Fruit fly (Drosophila melanogaster) whole organism, embryonic: ENCODE results near the gene CG5273.
A peak's percentile ranks its signal among the peaks of the same experiment; 100 is the strongest.

Source experiments
- CG15601 ChIP-seq: fragments of 200-800 bp; sonication (Bioruptor generic); optimal IDR thresholded peaks from 3 replicates; lab custom pipeline; 2019; ENCODE audit warnings: missing biosample characterization, mild to moderate bottlenecking, missing genetic modification characterization, moderate library complexity
- CG2129 ChIP-seq: fragments of 200-800 bp; sonication (Bioruptor generic); IDR thresholded peaks from 2 replicates; pipeline ENCODE4 v1.3.6; 2022; ENCODE audit warnings: missing biosample characterization, missing genetic modification characterization; ENCODE audit not compliant: partially characterized antibody
- CG32532 ChIP-seq: fragments of 200-800 bp; sonication (Bioruptor generic); IDR thresholded peaks from 2 replicates; pipeline ENCODE4 v1.3.6; 2022; ENCODE audit warnings: missing biosample characterization, missing genetic modification characterization
- CG3847 ChIP-seq: fragments of 200-800 bp; sonication (Bioruptor generic); IDR thresholded peaks from 2 replicates; pipeline ENCODE4 v1.3.6; 2022; ENCODE audit warnings: missing biosample characterization, missing genetic modification characterization
- CG6791 ChIP-seq: fragments of 200-800 bp; sonication (Bioruptor generic); IDR thresholded peaks from 3 replicates; pipeline ENCODE4 v1.3.6; 2022; ENCODE audit warnings: missing biosample characterization, missing genetic modification characterization; ENCODE audit not compliant: partially characterized antibody
- CG7745 ChIP-seq: fragments of 200-800 bp; sonication (Bioruptor generic); optimal IDR thresholded peaks from 2 replicates; lab custom pipeline; 2018; ENCODE audit warnings: missing biosample characterization, mild to moderate bottlenecking, missing genetic modification characterization, moderate library complexity
- CG7987 ChIP-seq: fragments of 200-800 bp; sonication (Bioruptor generic); optimal IDR thresholded peaks from 2 replicates; lab custom pipeline; 2018; ENCODE audit warnings: missing biosample characterization, mild to moderate bottlenecking, missing genetic modification characterization, moderate library complexity
- CG8290 ChIP-seq, 3 experiments: fragments of 200-800 bp; sonication (Bioruptor generic); optimal IDR thresholded peaks; 2 replicates each; lab custom pipeline; 2016 to 2019; ENCODE audit warnings: missing biosample characterization in 3 of 3, missing genetic modification characterization in 3 of 3, mild to moderate bottlenecking in 2 of 3, moderate library complexity in 1 of 3
- CG9215 ChIP-seq: fragments of 200-800 bp; sonication (Bioruptor generic); IDR thresholded peaks from 2 replicates; pipeline ENCODE4 v1.3.6; 2022; ENCODE audit warnings: missing biosample characterization, missing genetic modification characterization
- CG9727 ChIP-seq: fragments of 200-800 bp; sonication (Bioruptor generic); optimal IDR thresholded peaks from 3 replicates; lab custom pipeline; 2017; ENCODE audit warnings: missing biosample characterization, mild to moderate bottlenecking, missing genetic modification characterization
- CG9876 ChIP-seq: fragments of 200-800 bp; sonication (Bioruptor generic); optimal IDR thresholded peaks from 2 replicates; lab custom pipeline; 2016; ENCODE audit warnings: missing biosample characterization, missing genetic modification characterization
- CoRest ChIP-seq: fragments of 200-800 bp; sonication (Bioruptor generic); optimal IDR thresholded peaks from 3 replicates; lab custom pipeline; 2018; ENCODE audit warnings: missing biosample characterization, mild to moderate bottlenecking, missing genetic modification characterization, moderate library complexity
- Deaf1 ChIP-seq: fragments of 200-800 bp; optimal IDR thresholded peaks from 3 replicates; lab custom pipeline; 2019; ENCODE audit warnings: missing biosample characterization, mild to moderate bottlenecking, missing genetic modification characterization, moderate library complexity
- Ets65A ChIP-seq: fragments of 200-800 bp; sonication (Bioruptor generic); peaks from one replicate; lab custom pipeline; 2016; ENCODE audit warnings: missing biosample characterization, missing genetic modification characterization
- Gug ChIP-seq: fragments of 200-800 bp; sonication (Bioruptor generic); IDR thresholded peaks from 4 replicates; pipeline ENCODE4 v1.3.6; 2022; ENCODE audit warnings: missing biosample characterization, missing genetic modification characterization
- Mad ChIP-seq: fragments of 200-800 bp; sonication (Bioruptor generic); optimal IDR thresholded peaks from 2 replicates; lab custom pipeline; 2016; ENCODE audit warnings: missing biosample characterization, missing genetic modification characterization
- Med ChIP-seq: fragments of 200-800 bp; sonication (Bioruptor generic); peaks from one replicate; lab custom pipeline; 2016; ENCODE audit warnings: missing biosample characterization, missing genetic modification characterization, mild to moderate bottlenecking, inconsistent platforms, moderate library complexity
- NFAT ChIP-seq: fragments of 200-800 bp; sonication (Bioruptor generic); IDR thresholded peaks from 2 replicates; pipeline ENCODE4 v1.3.6; 2022; ENCODE audit warnings: missing biosample characterization, missing genetic modification characterization
- Nf-YA ChIP-seq: fragments of 200-800 bp; sonication (Bioruptor generic); IDR thresholded peaks from 2 replicates; pipeline ENCODE4 v1.3.6; 2022; ENCODE audit warnings: missing biosample characterization, missing genetic modification characterization
- Nf-YC ChIP-seq: fragments of 200-800 bp; optimal IDR thresholded peaks from 3 replicates; lab custom pipeline; 2019; ENCODE audit warnings: missing biosample characterization, mild to moderate bottlenecking, missing genetic modification characterization, moderate library complexity
- Oli ChIP-seq: fragments of 200-800 bp; sonication (Bioruptor generic); optimal IDR thresholded peaks from 2 replicates; lab custom pipeline; 2018; ENCODE audit warnings: missing biosample characterization, mild to moderate bottlenecking, missing genetic modification characterization, moderate library complexity
- Opbp ChIP-seq: fragments of 200-800 bp; sonication (Bioruptor generic); IDR thresholded peaks from 3 replicates; pipeline ENCODE4 v1.3.6; 2022; ENCODE audit warnings: missing biosample characterization, missing genetic modification characterization; ENCODE audit not compliant: partially characterized antibody
- Scr ChIP-seq: fragments of 200-800 bp; sonication (Bioruptor generic); IDR thresholded peaks from 2 replicates; pipeline ENCODE4 v1.3.6; 2022; ENCODE audit warnings: missing biosample characterization, missing genetic modification characterization; ENCODE audit not compliant: partially characterized antibody
- Spps ChIP-seq: fragments of 200-800 bp; sonication (Bioruptor generic); optimal IDR thresholded peaks from 2 replicates; lab custom pipeline; 2018; ENCODE audit warnings: missing biosample characterization, mild to moderate bottlenecking, missing genetic modification characterization
- Sry-β ChIP-seq: fragments of 200-800 bp; sonication (Bioruptor generic); optimal IDR thresholded peaks from 2 replicates; lab custom pipeline; 2018; ENCODE audit warnings: missing biosample characterization, mild to moderate bottlenecking, missing genetic modification characterization, moderate library complexity
- Taf1 ChIP-seq: fragments of 200-800 bp; sonication (Bioruptor generic); IDR thresholded peaks from 2 replicates; pipeline ENCODE4 v1.3.6; 2022; ENCODE audit warnings: missing biosample characterization, missing genetic modification characterization
- amos ChIP-seq: fragments of 200-800 bp; sonication (Bioruptor generic); IDR thresholded peaks from 2 replicates; pipeline ENCODE4 v1.3.6; 2022; ENCODE audit warnings: missing biosample characterization, missing genetic modification characterization; ENCODE audit not compliant: partially characterized antibody
- ato ChIP-seq: fragments of 200-800 bp; sonication (Bioruptor generic); IDR thresholded peaks from 2 replicates; pipeline ENCODE4 v1.3.6; 2022; ENCODE audit warnings: missing biosample characterization, missing genetic modification characterization; ENCODE audit not compliant: partially characterized antibody
- az2 ChIP-seq: fragments of 200-800 bp; sonication (Bioruptor generic); optimal IDR thresholded peaks from 3 replicates; lab custom pipeline; 2016; ENCODE audit warnings: missing biosample characterization, missing genetic modification characterization
- bcd ChIP-seq: fragments of 200-800 bp; sonication (Bioruptor generic); optimal IDR thresholded peaks from 2 replicates; lab custom pipeline; 2017; ENCODE audit warnings: missing biosample characterization, mild to moderate bottlenecking, missing genetic modification characterization
- bsh ChIP-seq, 2 experiments: fragments of 200-800 bp; sonication (Bioruptor generic); optimal IDR thresholded peaks; 2 replicates each; lab custom pipeline; 2017 to 2018; ENCODE audit warnings: mild to moderate bottlenecking in 2 of 2, missing biosample characterization in 2 of 2, missing genetic modification characterization in 2 of 2, moderate library complexity in 1 of 2
- chinmo ChIP-seq: fragments of 200-800 bp; sonication (Bioruptor generic); IDR thresholded peaks from 4 replicates; pipeline ENCODE4 v1.3.6; 2022; ENCODE audit warnings: missing biosample characterization, missing genetic modification characterization; ENCODE audit not compliant: partially characterized antibody
- disco-r ChIP-seq: fragments of 200-800 bp; sonication (Bioruptor generic); optimal IDR thresholded peaks from 2 replicates; lab custom pipeline; 2016; ENCODE audit warnings: missing biosample characterization, missing genetic modification characterization
- dpn ChIP-seq, 2 experiments: fragments of 200-800 bp; sonication (Bioruptor generic); optimal IDR thresholded peaks; 3 replicates each; lab custom pipeline; 2016; ENCODE audit warnings: missing biosample characterization in 2 of 2, missing genetic modification characterization in 2 of 2
- exex ChIP-seq: fragments of 200-800 bp; sonication (Bioruptor generic); optimal IDR thresholded peaks from 4 replicates; lab custom pipeline; 2018; ENCODE audit warnings: missing biosample characterization, mild to moderate bottlenecking, missing genetic modification characterization, moderate library complexity
- eyg ChIP-seq: fragments of 200-800 bp; sonication (Bioruptor generic); optimal IDR thresholded peaks from 3 replicates; lab custom pipeline; 2016; ENCODE audit warnings: missing biosample characterization, missing genetic modification characterization
- hbn ChIP-seq: fragments of 200-800 bp; sonication (Bioruptor generic); IDR thresholded peaks from 2 replicates; pipeline ENCODE4 v1.3.6; 2022; ENCODE audit warnings: missing biosample characterization, missing genetic modification characterization; ENCODE audit not compliant: partially characterized antibody
- kni ChIP-seq: fragments of 200-800 bp; sonication (Bioruptor generic); optimal IDR thresholded peaks from 3 replicates; lab custom pipeline; 2017; ENCODE audit warnings: mild to moderate bottlenecking, missing biosample characterization, missing genetic modification reagents, missing genetic modification characterization
- lov ChIP-seq, 2 experiments: fragments of 200-800 bp in 1 of 2; fragments of >200 bp in 1 of 2; sonication (Bioruptor generic) in 1 of 2; IDR thresholded peaks in 1 of 2; optimal IDR thresholded peaks in 1 of 2; 2 replicates in 1 of 2; 3 replicates in 1 of 2; pipeline versions ENCODE4 v1.3.6 to Lab custom; 2017 to 2022; ENCODE audit warnings: missing biosample characterization in 1 of 2, missing genetic modification characterization in 1 of 2
- mld ChIP-seq: fragments of 200-800 bp; sonication (Bioruptor generic); IDR thresholded peaks from 3 replicates; pipeline ENCODE4 v1.3.6; 2022; ENCODE audit warnings: missing biosample characterization, missing genetic modification characterization; ENCODE audit not compliant: partially characterized antibody
- nerfin-2 ChIP-seq: fragments of 200-800 bp; sonication (Bioruptor generic); IDR thresholded peaks from 2 replicates; pipeline ENCODE4 v1.3.6; 2022; ENCODE audit warnings: missing biosample characterization, missing genetic modification characterization; ENCODE audit not compliant: partially characterized antibody
- oc ChIP-seq: fragments of 200-800 bp; sonication (Bioruptor generic); optimal IDR thresholded peaks from 2 replicates; lab custom pipeline; 2018; ENCODE audit warnings: missing biosample characterization, mild to moderate bottlenecking, missing genetic modification characterization, moderate library complexity
- pho ChIP-seq: fragments of 200-800 bp; sonication (Bioruptor generic); optimal IDR thresholded peaks from 2 replicates; lab custom pipeline; 2016; ENCODE audit warnings: missing biosample characterization, missing genetic modification characterization
- sd ChIP-seq: fragments of 200-800 bp; sonication (Bioruptor generic); optimal IDR thresholded peaks from 3 replicates; lab custom pipeline; 2018; ENCODE audit warnings: missing biosample characterization, mild to moderate bottlenecking, missing genetic modification characterization, moderate library complexity
- so ChIP-seq: fragments of 200-800 bp; sonication (Bioruptor generic); IDR thresholded peaks from 3 replicates; pipeline ENCODE4 v1.3.6; 2022; ENCODE audit warnings: missing biosample characterization, missing genetic modification characterization
- vfl ChIP-seq: fragments of 200-800 bp; sonication (Bioruptor generic); optimal IDR thresholded peaks from 2 replicates; lab custom pipeline; 2016; ENCODE audit warnings: missing biosample characterization, missing genetic modification characterization
- zen ChIP-seq: fragments of 200-800 bp; sonication (Bioruptor generic); optimal IDR thresholded peaks from 3 replicates; lab custom pipeline; 2018; ENCODE audit warnings: missing biosample characterization, mild to moderate bottlenecking, missing genetic modification characterization, moderate library complexity

CG5273 gene

dm6 chrX:796397-796989, 37.1 kb downstream of the CG5273 start (continued):
- TF ChIP-seq Oli (tag; lab: Kevin White, UChicago): no peak
- peak; percentile 61; the same call in 1 of the 2 replicates for TF ChIP-seq nerfin-2
- 0 out of 2 replicates have a peak, but pooled peaks have one; percentile 23 for TF ChIP-seq CG3847
- TF ChIP-seq Opbp (GFP tag; lab: Robert Waterston, UW): peak; percentile 94
- peak in 1 of 2 experiments; percentile 32 for TF ChIP-seq dpn (GFP tag; optimal IDR thresholded peaks at IDR 0.05; lab: Kevin White, UChicago)
- peak; percentile 99 for TF ChIP-seq Nf-YC (tag; lab: Kevin White, UChicago)
- TF ChIP-seq CG6791 (GFP tag; lab: Robert Waterston, UW): peak; percentile 98
- 0 out of 3 replicates have a peak, but pooled peaks have one; percentile 18 for TF ChIP-seq so (GFP tag; lab: Robert Waterston, UW)
- peak; percentile 97 for TF ChIP-seq CG2129
- peak; percentile 31 for TF ChIP-seq pho (GFP tag; lab: Kevin White, UChicago)
- TF ChIP-seq CG9727 (GFP tag; lab: Kevin White, UChicago): peak; percentile 2
- peak; percentile 12 for TF ChIP-seq exex (tag; lab: Kevin White, UChicago)
- peak; percentile 95 for TF ChIP-seq amos
- TF ChIP-seq CG7745 (tag; lab: Kevin White, UChicago): peak; percentile 61
- TF ChIP-seq az2: no peak
- TF ChIP-seq Deaf1 (tag; lab: Kevin White, UChicago): peak; percentile 73
- TF ChIP-seq Nf-YA (GFP tag; lab: Robert Waterston, UW): peak; percentile 76
- no peak for TF ChIP-seq disco-r
- TF ChIP-seq Ets65A (GFP tag; lab: Kevin White, UChicago): peak; percentile 50
- no peak for TF ChIP-seq eyg (GFP tag; lab: Kevin White, UChicago)
- TF ChIP-seq bcd (GFP tag; lab: Kevin White, UChicago): no peak
- peak; percentile 49 for TF ChIP-seq oc (tag; lab: Kevin White, UChicago)
- TF ChIP-seq Sry-β (GFP tag; lab: Kevin White, UChicago): peak; percentile 96
- peak; percentile 27 for TF ChIP-seq CoRest (tag; lab: Kevin White, UChicago)
- no peak for TF ChIP-seq Spps (tag; lab: Kevin White, UChicago)
- peak; percentile 99 for TF ChIP-seq hbn (GFP tag; lab: Robert Waterston, UW)
- TF ChIP-seq CG7987 (GFP tag; lab: Kevin White, UChicago): peak; percentile 44
- no peak for TF ChIP-seq lov (optimal IDR thresholded peaks at IDR 0.05; lab: Kevin White, UChicago)
- TF ChIP-seq lov (GFP tag; IDR thresholded peaks at IDR 0.05; lab: Robert Waterston, UW): no peak
- no peak for TF ChIP-seq CG9215 (GFP tag; lab: Robert Waterston, UW)
- peak; percentile 11; the same call in 1 of the 4 replicates for TF ChIP-seq Gug (GFP tag; lab: Robert Waterston, UW)
- no peak for TF ChIP-seq CG8290 (GFP tag; optimal IDR thresholded peaks at IDR 0.05; lab: Kevin White, UChicago)
- TF ChIP-seq CG8290 (tag; optimal IDR thresholded peaks at IDR 0.05; lab: Kevin White, UChicago): peak in 1 of 2 experiments; percentile 79
- TF ChIP-seq CG32532 (GFP tag; lab: Robert Waterston, UW): peak; percentile 43; the same call in 1 of the 2 replicates
- TF ChIP-seq Med (GFP tag; lab: Kevin White, UChicago): peak; percentile 85
- TF ChIP-seq ato (GFP tag; lab: Robert Waterston, UW): peak; percentile 94
- peak; percentile 25 for TF ChIP-seq Mad (GFP tag; lab: Kevin White, UChicago)
- peak; percentile 96 for TF ChIP-seq Scr
- no peak for TF ChIP-seq CG9876 (GFP tag; lab: Kevin White, UChicago)
- peak; percentile 75 for TF ChIP-seq sd (tag; lab: Kevin White, UChicago)
- peak; percentile 17 for TF ChIP-seq vfl (GFP tag; lab: Kevin White, UChicago)
- no peak for TF ChIP-seq zen (tag; lab: Kevin White, UChicago)
- no peak for TF ChIP-seq Taf1
- peak; percentile 96 for TF ChIP-seq mld (GFP tag; lab: Robert Waterston, UW)
- TF ChIP-seq NFAT: peak; percentile 8; the same call in 1 of the 2 replicates
- peak; percentile 91 for TF ChIP-seq kni (GFP tag; lab: Kevin White, UChicago)
- TF ChIP-seq bsh (GFP tag; optimal IDR thresholded peaks at IDR 0.05; lab: Kevin White, UChicago): peak in 1 of 2 experiments; percentile 1
- TF ChIP-seq CG15601 (tag; lab: Kevin White, UChicago): peak; percentile 7
- TF ChIP-seq chinmo (GFP tag; lab: Robert Waterston, UW): peak; percentile 96
